Fruit fly (Drosophila melanogaster) whole organism, embryonic: ENCODE results near the gene aph-1.

Experiments
- Awh ChIP-seq: fragments of 200-800 bp; sonication (Bioruptor generic); IDR thresholded peaks from 2 replicates; pipeline ENCODE4, ENCODE4 v1.3.6; 2022; ENCODE audit warnings: missing biosample characterization, missing genetic modification characterization
- B-H2 ChIP-seq: fragments of 200-800 bp; sonication (Bioruptor generic); optimal IDR thresholded peaks from 2 replicates; lab custom pipeline; 2018; ENCODE audit warnings: missing biosample characterization, mild to moderate bottlenecking, missing genetic modification characterization
- BtbVII ChIP-seq: fragments of 200-800 bp; sonication (Bioruptor generic); optimal IDR thresholded peaks from 3 replicates; lab custom pipeline; 2017; ENCODE audit warnings: missing biosample characterization, mild to moderate bottlenecking, missing genetic modification characterization
- CG12659 ChIP-seq: fragments of 200-800 bp; sonication (Bioruptor generic); optimal IDR thresholded peaks from 3 replicates; lab custom pipeline; 2017; ENCODE audit warnings: mild to moderate bottlenecking, missing biosample characterization, missing genetic modification reagents, missing genetic modification characterization
- CG14710 ChIP-seq: fragments of 200-800 bp; sonication (Bioruptor generic); optimal IDR thresholded peaks from 3 replicates; lab custom pipeline; 2019; ENCODE audit warnings: missing biosample characterization, mild to moderate bottlenecking, missing genetic modification characterization, moderate library complexity
- CG32772 ChIP-seq: fragments of 200-800 bp; sonication (Bioruptor generic); IDR thresholded peaks from 2 replicates; pipeline ENCODE4 v1.3.6; 2022; ENCODE audit warnings: missing biosample characterization, missing genetic modification characterization
- CG34224 ChIP-seq: fragments of 200-800 bp; sonication (Bioruptor generic); IDR thresholded peaks from 3 replicates; pipeline ENCODE4 v1.3.6; 2022; ENCODE audit warnings: missing biosample characterization, missing genetic modification characterization; ENCODE audit not compliant: partially characterized antibody
- CG34376 ChIP-seq: fragments of 200-800 bp; sonication (Bioruptor generic); optimal IDR thresholded peaks from 2 replicates; lab custom pipeline; 2018; ENCODE audit warnings: missing biosample characterization, mild to moderate bottlenecking, missing genetic modification characterization
- CG3726 ChIP-seq: fragments of 200-800 bp; sonication (Bioruptor generic); IDR thresholded peaks from 3 replicates; pipeline ENCODE4, ENCODE4 v1.3.6; 2022; ENCODE audit warnings: missing biosample characterization, missing genetic modification characterization
- CG42726 ChIP-seq: fragments of 200-800 bp; sonication (Bioruptor generic); IDR thresholded peaks from 2 replicates; pipeline ENCODE4 v1.3.6; 2022; ENCODE audit warnings: missing biosample characterization, missing genetic modification characterization; ENCODE audit not compliant: partially characterized antibody
- CG6791 ChIP-seq: fragments of 200-800 bp; sonication (Bioruptor generic); IDR thresholded peaks from 3 replicates; pipeline ENCODE4 v1.3.6; 2022; ENCODE audit warnings: missing biosample characterization, missing genetic modification characterization; ENCODE audit not compliant: partially characterized antibody
- CG8388 ChIP-seq: fragments of 200-800 bp; sonication (Bioruptor generic); optimal IDR thresholded peaks from 2 replicates; lab custom pipeline; 2019; ENCODE audit warnings: missing biosample characterization, mild to moderate bottlenecking, missing genetic modification characterization, moderate library complexity
- CG9932 ChIP-seq: fragments of 200-800 bp; sonication (Bioruptor generic); IDR thresholded peaks from 2 replicates; pipeline ENCODE4 v1.3.6; 2022; ENCODE audit warnings: missing biosample characterization, missing genetic modification characterization
- Doc3 ChIP-seq: fragments of 200-800 bp; sonication (Bioruptor generic); IDR thresholded peaks from 3 replicates; pipeline ENCODE4 v1.3.6; 2022; ENCODE audit warnings: missing biosample characterization, missing genetic modification characterization; ENCODE audit not compliant: partially characterized antibody
- Dp ChIP-seq: fragments of 200-800 bp; sonication (Bioruptor generic); optimal IDR thresholded peaks from 2 replicates; lab custom pipeline; 2018; ENCODE audit warnings: missing biosample characterization, mild to moderate bottlenecking, missing genetic modification characterization, moderate library complexity
- Ets65A ChIP-seq: fragments of 200-800 bp; sonication (Bioruptor generic); peaks from one replicate; lab custom pipeline; 2016; ENCODE audit warnings: missing biosample characterization, missing genetic modification characterization
- Fer1 ChIP-seq: fragments of 200-800 bp; sonication (Bioruptor generic); optimal IDR thresholded peaks from 2 replicates; lab custom pipeline; 2017; ENCODE audit warnings: missing biosample characterization, mild to moderate bottlenecking, missing genetic modification characterization
- HLH4C ChIP-seq: fragments of 200-800 bp; sonication (Bioruptor generic); IDR thresholded peaks from 3 replicates; pipeline ENCODE4 v1.3.6; 2022; ENCODE audit warnings: missing biosample characterization, missing genetic modification characterization; ENCODE audit not compliant: partially characterized antibody
- Lhr ChIP-seq: fragments of 200-800 bp; sonication (Bioruptor generic); optimal IDR thresholded peaks from 3 replicates; lab custom pipeline; 2017; ENCODE audit warnings: mild to moderate bottlenecking, missing biosample characterization, missing genetic modification reagents, missing genetic modification characterization
- MESR4 ChIP-seq: fragments of 200-800 bp; sonication (Bioruptor generic); optimal IDR thresholded peaks from 2 replicates; lab custom pipeline; 2018; ENCODE audit warnings: missing biosample characterization, mild to moderate bottlenecking, missing genetic modification characterization, moderate library complexity
- Med ChIP-seq: fragments of 200-800 bp; sonication (Bioruptor generic); peaks from one replicate; lab custom pipeline; 2016; ENCODE audit warnings: missing biosample characterization, missing genetic modification characterization, mild to moderate bottlenecking, inconsistent platforms, moderate library complexity
- Nf-YC ChIP-seq: fragments of 200-800 bp; optimal IDR thresholded peaks from 3 replicates; lab custom pipeline; 2019; ENCODE audit warnings: missing biosample characterization, mild to moderate bottlenecking, missing genetic modification characterization, moderate library complexity
- aop ChIP-seq: fragments of 200-800 bp; sonication (Bioruptor generic); IDR thresholded peaks from 2 replicates; pipeline ENCODE4 v1.3.6; 2022; ENCODE audit warnings: missing biosample characterization, missing genetic modification characterization
- ato ChIP-seq: fragments of 200-800 bp; sonication (Bioruptor generic); IDR thresholded peaks from 2 replicates; pipeline ENCODE4 v1.3.6; 2022; ENCODE audit warnings: missing biosample characterization, missing genetic modification characterization; ENCODE audit not compliant: partially characterized antibody
- chinmo ChIP-seq: fragments of 200-800 bp; sonication (Bioruptor generic); IDR thresholded peaks from 4 replicates; pipeline ENCODE4 v1.3.6; 2022; ENCODE audit warnings: missing biosample characterization, missing genetic modification characterization; ENCODE audit not compliant: partially characterized antibody
- crp ChIP-seq, 2 experiments: fragments of 200-800 bp; sonication (Bioruptor generic); optimal IDR thresholded peaks; 2 replicates in 1 of 2; 3 replicates in 1 of 2; lab custom pipeline; 2017; ENCODE audit warnings: missing biosample characterization in 2 of 2, missing genetic modification characterization in 2 of 2, mild to moderate bottlenecking in 1 of 2, moderate library complexity in 1 of 2
- dati ChIP-seq: fragments of 200-800 bp; sonication (Bioruptor generic); IDR thresholded peaks from 2 replicates; pipeline ENCODE4 v1.3.6; 2022; ENCODE audit warnings: missing biosample characterization, missing genetic modification characterization
- h ChIP-seq: fragments of >200 bp; optimal IDR thresholded peaks from 2 replicates; lab custom pipeline; 2017
- hbn ChIP-seq: fragments of 200-800 bp; sonication (Bioruptor generic); IDR thresholded peaks from 2 replicates; pipeline ENCODE4 v1.3.6; 2022; ENCODE audit warnings: missing biosample characterization, missing genetic modification characterization; ENCODE audit not compliant: partially characterized antibody
- inv ChIP-seq: fragments of 200-800 bp; sonication (Bioruptor generic); IDR thresholded peaks from 2 replicates; pipeline ENCODE4 v1.3.6; 2022; ENCODE audit warnings: missing biosample characterization, missing genetic modification characterization; ENCODE audit not compliant: partially characterized antibody
- kah ChIP-seq: fragments of 200-800 bp; sonication (Bioruptor generic); optimal IDR thresholded peaks from 2 replicates; lab custom pipeline; 2018; ENCODE audit warnings: missing biosample characterization, mild to moderate bottlenecking, missing genetic modification characterization
- knrl ChIP-seq: fragments of 200-800 bp; sonication (Bioruptor generic); IDR thresholded peaks from 3 replicates; pipeline ENCODE4 v1.3.6; 2022; ENCODE audit warnings: missing biosample characterization, missing genetic modification characterization; ENCODE audit not compliant: partially characterized antibody
- mld ChIP-seq: fragments of 200-800 bp; sonication (Bioruptor generic); IDR thresholded peaks from 3 replicates; pipeline ENCODE4 v1.3.6; 2022; ENCODE audit warnings: missing biosample characterization, missing genetic modification characterization; ENCODE audit not compliant: partially characterized antibody
- pan ChIP-seq, 4 experiments: fragments of >200 bp in 3 of 4; fragments of 200-800 bp in 1 of 4; sonication (Bioruptor generic) in 1 of 4; optimal IDR thresholded peaks in 3 of 4; IDR thresholded peaks in 1 of 4; 2 replicates each; pipeline versions ENCODE4 v1.3.6 to Lab custom; 2017 to 2022; ENCODE audit warnings: missing biosample characterization in 2 of 4, missing genetic modification characterization in 2 of 4, mixed read lengths in 1 of 4
- prd ChIP-seq, 3 experiments: fragments of >200 bp in 2 of 3; fragments of 200-800 bp in 1 of 3; sonication (Bioruptor generic) in 1 of 3; optimal IDR thresholded peaks in 2 of 3; IDR thresholded peaks in 1 of 3; 2 replicates in 2 of 3; 3 replicates in 1 of 3; pipeline versions ENCODE4 v1.3.6 to Lab custom; 2017 to 2022; ENCODE audit warnings: missing biosample characterization in 1 of 3, missing genetic modification characterization in 1 of 3
- sens ChIP-seq: fragments of 200-800 bp; sonication (Bioruptor generic); peaks from one replicate; lab custom pipeline; 2016; ENCODE audit warnings: missing biosample characterization, missing genetic modification characterization
- sr ChIP-seq: fragments of 200-800 bp; sonication (Bioruptor generic); IDR thresholded peaks from 3 replicates; pipeline ENCODE4 v1.3.6; 2022; ENCODE audit warnings: missing biosample characterization, missing genetic modification characterization
- stwl ChIP-seq: fragments of 200-800 bp; sonication (Bioruptor generic); optimal IDR thresholded peaks from 3 replicates; lab custom pipeline; 2018; ENCODE audit warnings: missing biosample characterization, mild to moderate bottlenecking, missing genetic modification characterization, moderate library complexity
- sug ChIP-seq: fragments of 200-800 bp; optimal IDR thresholded peaks from 2 replicates; lab custom pipeline; 2019; ENCODE audit warnings: missing biosample characterization, mild to moderate bottlenecking, missing genetic modification characterization, moderate library complexity
- tna ChIP-seq: fragments of 200-800 bp; sonication (Bioruptor generic); IDR thresholded peaks from 2 replicates; pipeline ENCODE4 v1.3.6; 2022; ENCODE audit warnings: missing biosample characterization, missing genetic modification characterization; ENCODE audit not compliant: partially characterized antibody
- unc-4 ChIP-seq: fragments of 200-800 bp; sonication (Bioruptor generic); IDR thresholded peaks from 2 replicates; pipeline ENCODE4 v1.3.6; 2022; ENCODE audit warnings: missing biosample characterization, missing genetic modification characterization; ENCODE audit not compliant: partially characterized antibody
- vvl ChIP-seq: fragments of 200-800 bp; sonication (Bioruptor generic); IDR thresholded peaks from 2 replicates; pipeline ENCODE4 v1.3.6; 2022; ENCODE audit warnings: missing biosample characterization, missing genetic modification characterization
- wdn ChIP-seq: fragments of 200-800 bp; sonication (Bioruptor generic); IDR thresholded peaks from 2 replicates; pipeline ENCODE4 v1.3.6; 2022; ENCODE audit warnings: missing biosample characterization, missing genetic modification characterization
- wek ChIP-seq: fragments of 200-800 bp; sonication (Bioruptor generic); optimal IDR thresholded peaks from 3 replicates; lab custom pipeline; 2018; ENCODE audit warnings: missing biosample characterization, mild to moderate bottlenecking, missing genetic modification characterization, moderate library complexity
- zen2 ChIP-seq: fragments of 200-800 bp; sonication (Bioruptor generic); IDR thresholded peaks from 3 replicates; pipeline ENCODE4 v1.3.6; 2022; ENCODE audit warnings: missing biosample characterization, missing genetic modification characterization; ENCODE audit not compliant: partially characterized antibody

The aph-1 gene

dm6 chr2L:2760288-2760687 is 5.7 kb upstream of the aph-1 start:
- TF ChIP-seq CG3726 (GFP tag; lab: Robert Waterston, UW) (0 out of 3 replicates have a peak, but pooled peaks have one; percentile 54), pan (optimal IDR thresholded peaks at IDR 0.05; lab: Kevin White, UChicago) (no peak), pan (GFP tag; optimal IDR thresholded peaks at IDR 0.05 in 1 of 2, IDR thresholded peaks at IDR 0.05 in 1 of 2) (peak in 1 of 2 experiments; percentile 24), CG34376 (GFP tag; lab: Kevin White, UChicago) (no peak), sr (GFP tag; lab: Robert Waterston, UW) (0 out of 3 replicates have a peak, but pooled peaks have one; percentile 12), aop (GFP tag; lab: Robert Waterston, UW) (peak; percentile 29; the same call in 1 of the 2 replicates), h (lab: Kevin White, UChicago) (no peak), CG42726 (GFP tag; lab: Robert Waterston, UW) (0 out of 2 replicates have a peak, but pooled peaks have one; percentile 21), Ets65A (GFP tag; lab: Kevin White, UChicago) (peak; percentile 67), Med (GFP tag; lab: Kevin White, UChicago) (peak; percentile 36), zen2 (0 out of 3 replicates have a peak, but pooled peaks have one; percentile 12)

DNA sequence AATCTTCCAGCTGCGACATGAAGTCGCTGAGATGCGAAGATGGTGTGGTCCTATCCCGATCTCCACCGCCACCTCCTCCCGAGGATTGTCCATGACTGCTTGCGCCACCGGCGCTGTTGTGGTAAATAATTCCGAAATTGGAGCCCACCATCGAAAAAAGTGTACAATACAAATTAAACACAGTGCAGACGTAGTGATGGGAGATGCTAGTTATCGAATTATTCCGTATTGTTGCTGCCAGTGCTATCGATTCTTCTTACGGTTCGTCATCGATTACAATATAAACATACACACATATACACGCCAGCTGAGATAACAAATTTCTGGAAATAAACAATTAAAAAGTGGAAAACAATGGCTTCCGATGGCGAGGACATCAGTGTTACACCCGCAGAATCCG is 1.6 kb downstream of the aph-1 start, which contains the start of the genes Taf10b and Taf10:
Gene Taf10b (minus strand): TSS at position 219 of the 400 bp plus-strand sequence.
Gene Taf10 (plus strand): TSS at position 264 of the 400 bp plus-strand sequence.
- TF ChIP-seq CG42726 (GFP tag; lab: Robert Waterston, UW) (peak; percentile 51; the same call in 1 of the 2 replicates), sens (GFP tag; lab: Kevin White, UChicago) (peak; percentile 40), Fer1 (GFP tag; lab: Kevin White, UChicago) (peak; percentile 57), CG8388 (GFP tag; lab: Kevin White, UChicago) (peak; percentile 56), stwl (tag; lab: Kevin White, UChicago) (peak; percentile 77), crp (GFP tag; optimal IDR thresholded peaks at IDR 0.05; lab: Kevin White, UChicago) (peak in 1 of 2 experiments; percentile 75), CG34224 (GFP tag; lab: Robert Waterston, UW) (peak; percentile 95), CG9932 (GFP tag; lab: Robert Waterston, UW) (peak; percentile 41; the same call in 1 of the 2 replicates), wek (GFP tag; lab: Kevin White, UChicago) (peak; percentile 7), knrl (peak; percentile 61; the same call in 2 of the 3 replicates), kah (GFP tag; lab: Kevin White, UChicago) (peak; percentile 3), prd (optimal IDR thresholded peaks at IDR 0.05; lab: Kevin White, UChicago) (no peak), prd (GFP tag; IDR thresholded peaks at IDR 0.05; lab: Robert Waterston, UW) (no peak), vvl (peak; percentile 57), chinmo (GFP tag; lab: Robert Waterston, UW) (peak; percentile 88; the same call in 3 of the 4 replicates), Doc3 (GFP tag; lab: Robert Waterston, UW) (peak; percentile 65; the same call in 2 of the 3 replicates), Dp (GFP tag; lab: Kevin White, UChicago) (peak; percentile 45), tna (GFP tag; lab: Robert Waterston, UW) (peak; percentile 79), dati (GFP tag; lab: Robert Waterston, UW) (0 out of 2 replicates have a peak, but pooled peaks have one; percentile 11), Awh (GFP tag; lab: Robert Waterston, UW) (no peak), sug (tag; lab: Kevin White, UChicago) (peak; percentile 33), inv (GFP tag; lab: Robert Waterston, UW) (peak; percentile 63), Lhr (GFP tag; lab: Kevin White, UChicago) (no peak), B-H2 (GFP tag; lab: Kevin White, UChicago) (peak; percentile 19), CG14710 (tag; lab: Kevin White, UChicago) (peak; percentile 45), hbn (GFP tag; lab: Robert Waterston, UW) (peak; percentile 84), Med (GFP tag; lab: Kevin White, UChicago) (peak; percentile 75), HLH4C (peak; percentile 93), wdn (GFP tag; lab: Robert Waterston, UW) (no peak), ato (GFP tag; lab: Robert Waterston, UW) (peak; percentile 80), CG12659 (GFP tag; lab: Kevin White, UChicago) (peak; percentile 66), CG6791 (GFP tag; lab: Robert Waterston, UW) (peak; percentile 87), mld (GFP tag; lab: Robert Waterston, UW) (peak; percentile 76), Nf-YC (tag; lab: Kevin White, UChicago) (peak; percentile 36), BtbVII (GFP tag; lab: Kevin White, UChicago) (peak; percentile 1), unc-4 (GFP tag; lab: Robert Waterston, UW) (peak; percentile 87), MESR4 (GFP tag; lab: Kevin White, UChicago) (peak; percentile 89), CG32772 (no peak)
